Worm (Caenorhabditis elegans) whole organism, L1 larva: ENCODE measurements around the gene Y45G5AM.4.
A peak's percentile ranks its signal among the peaks of the same experiment; 100 is the strongest.

Source experiments
- C04F5.9 ChIP-seq: sonication (generic microtip); optimal IDR thresholded peaks from 2 replicates; lab custom pipeline; 2016; ENCODE audit warnings: missing genetic modification characterization, missing compliant biosample characterization
- alr-1 ChIP-seq: fragments of 200-800 bp; sonication (Bioruptor generic); optimal IDR thresholded peaks from 2 replicates; lab custom pipeline; 2018; ENCODE audit warnings: borderline replicate concordance, mild to moderate bottlenecking, missing genetic modification characterization, missing compliant biosample characterization
- ama-1 ChIP-seq: fragments of 150-350 bp; optimal IDR thresholded peaks from 2 replicates; lab custom pipeline; 2014
- blmp-1 ChIP-seq: fragments of 150-350 bp; optimal IDR thresholded peaks from 2 replicates; lab custom pipeline; 2014; ENCODE audit warnings: missing biosample characterization, missing genetic modification characterization
- ceh-8 ChIP-seq: fragments of 200-800 bp; sonication (Bioruptor generic); optimal IDR thresholded peaks from 2 replicates; lab custom pipeline; 2018; ENCODE audit warnings: mild to moderate bottlenecking, missing genetic modification characterization, moderate library complexity, missing compliant biosample characterization
- ceh-82 ChIP-seq, 3 experiments: fragments of 150-350 bp in 1 of 3; sonication (generic microtip) in 2 of 3; optimal IDR thresholded peaks; 2 replicates each; lab custom pipeline; 2014 to 2017; ENCODE audit warnings: missing biosample characterization in 3 of 3, missing genetic modification characterization in 3 of 3
- ceh-90 ChIP-seq: sonication (generic microtip); optimal IDR thresholded peaks from 2 replicates; lab custom pipeline; 2016; ENCODE audit warnings: missing genetic modification characterization, missing compliant biosample characterization
- efl-1 ChIP-seq, 4 experiments: fragments of 150-350 bp; optimal IDR thresholded peaks in 3 of 4; peaks in 1 of 4; 1 replicate in 1 of 4; 2 replicates in 3 of 4; lab custom pipeline; 2014; ENCODE audit warnings: missing biosample characterization in 2 of 4, missing genetic modification characterization in 2 of 4, missing genetic modification reagents in 2 of 4
- efl-3 ChIP-seq: fragments of 200-800 bp; sonication (Bioruptor generic); optimal IDR thresholded peaks from 2 replicates; lab custom pipeline; 2018; ENCODE audit warnings: mild to moderate bottlenecking, missing genetic modification characterization, missing compliant biosample characterization
- egl-13 ChIP-seq: sonication (generic microtip); optimal IDR thresholded peaks from 2 replicates; lab custom pipeline; 2016; ENCODE audit warnings: missing genotype, missing genetic modification reagents, missing genetic modification characterization, missing compliant biosample characterization
- egl-27 ChIP-seq, 2 experiments: fragments of 150-350 bp in 1 of 2; sonication (generic microtip); optimal IDR thresholded peaks; 3 replicates each; lab custom pipeline; 2017 to 2018; ENCODE audit warnings: missing biosample characterization in 2 of 2, missing genetic modification characterization in 2 of 2, missing genetic modification reagents in 2 of 2
- elt-2 ChIP-seq: sonication (generic microtip); optimal IDR thresholded peaks from 2 replicates; lab custom pipeline; 2016; ENCODE audit warnings: missing genetic modification characterization, mild to moderate bottlenecking, inconsistent platforms, missing compliant biosample characterization, missing genetic modification reagents
- elt-3 ChIP-seq, 6 experiments: fragments of 150-350 bp in 1 of 6; sonication (generic microtip); optimal IDR thresholded peaks; 2 replicates each; lab custom pipeline; 2017 to 2018; ENCODE audit warnings: missing biosample characterization in 6 of 6, missing genetic modification characterization in 6 of 6, inconsistent platforms in 1 of 6
- fkh-4 ChIP-seq: sonication (generic microtip); optimal IDR thresholded peaks from 2 replicates; lab custom pipeline; 2016; ENCODE audit warnings: missing compliant biosample characterization, missing genetic modification characterization, borderline replicate concordance
- grh-1 ChIP-seq: fragments of 200-800 bp; sonication (Bioruptor generic); IDR thresholded peaks from 2 replicates; pipeline ENCODE4 v1.3.6; 2022; ENCODE audit warnings: missing genetic modification reagents, missing genetic modification characterization, missing compliant biosample characterization
- hlh-4 ChIP-seq: sonication (generic microtip); optimal IDR thresholded peaks from 2 replicates; lab custom pipeline; 2016; ENCODE audit warnings: mild to moderate bottlenecking, missing genetic modification characterization, missing compliant biosample characterization
- isw-1 ChIP-seq: fragments of 200-800 bp; sonication (Bioruptor generic); IDR thresholded peaks from 2 replicates; pipeline ENCODE4 v1.3.6; 2022; ENCODE audit warnings: missing genetic modification characterization, missing compliant biosample characterization
- jun-1 ChIP-seq: fragments of 150-350 bp; optimal IDR thresholded peaks from 2 replicates; lab custom pipeline; 2014; ENCODE audit warnings: missing biosample characterization, missing genetic modification reagents, missing genetic modification characterization
- lin-13 ChIP-seq: fragments of 150-350 bp; optimal IDR thresholded peaks from 2 replicates; lab custom pipeline; 2014; ENCODE audit warnings: missing biosample characterization, missing genetic modification reagents, missing genetic modification characterization
- lin-14 ChIP-seq: fragments of 200-800 bp; sonication (Bioruptor generic); optimal IDR thresholded peaks from 2 replicates; lab custom pipeline; 2018; ENCODE audit warnings: mild to moderate bottlenecking, missing genetic modification characterization, moderate library complexity, missing compliant biosample characterization
- lsy-2 ChIP-seq, 2 experiments: fragments of 150-350 bp; optimal IDR thresholded peaks; 2 replicates each; lab custom pipeline; 2014; ENCODE audit warnings: missing biosample characterization in 2 of 2, missing genetic modification characterization in 2 of 2
- mdl-1 ChIP-seq, 2 experiments: fragments of 150-350 bp; optimal IDR thresholded peaks; 2 replicates each; lab custom pipeline; 2014 to 2017; ENCODE audit warnings: missing biosample characterization in 2 of 2, missing genetic modification characterization in 2 of 2, inconsistent platforms in 1 of 2
- mef-2 ChIP-seq: fragments of 150-350 bp; optimal IDR thresholded peaks from 2 replicates; lab custom pipeline; 2014; ENCODE audit warnings: missing biosample characterization, missing genetic modification characterization
- mep-1 ChIP-seq: fragments of 150-350 bp; optimal IDR thresholded peaks from 2 replicates; lab custom pipeline; 2014; ENCODE audit warnings: missing biosample characterization, missing genetic modification characterization
- nhr-11 ChIP-seq: fragments of 150-350 bp; optimal IDR thresholded peaks from 2 replicates; lab custom pipeline; 2014; ENCODE audit warnings: missing biosample characterization, missing genetic modification characterization
- nhr-12 ChIP-seq: sonication (generic microtip); optimal IDR thresholded peaks from 2 replicates; lab custom pipeline; 2017; ENCODE audit warnings: missing biosample characterization, missing genetic modification characterization
- nhr-20 ChIP-seq: sonication (generic microtip); optimal IDR thresholded peaks from 2 replicates; lab custom pipeline; 2016; ENCODE audit warnings: mild to moderate bottlenecking, missing genetic modification characterization, missing compliant biosample characterization
- nhr-237 ChIP-seq: fragments of 150-350 bp; optimal IDR thresholded peaks from 2 replicates; lab custom pipeline; 2014; ENCODE audit warnings: missing biosample characterization, missing genetic modification characterization
- nhr-47 ChIP-seq: sonication (generic microtip); optimal IDR thresholded peaks from 2 replicates; lab custom pipeline; 2016; ENCODE audit warnings: mild to moderate bottlenecking, missing genetic modification characterization, moderate library complexity, missing compliant biosample characterization
- nhr-76 ChIP-seq: sonication (generic microtip); optimal IDR thresholded peaks from 2 replicates; lab custom pipeline; 2017; ENCODE audit warnings: missing biosample characterization, missing genetic modification characterization
- nhr-84 ChIP-seq: sonication (generic microtip); optimal IDR thresholded peaks from 2 replicates; lab custom pipeline; 2017; ENCODE audit warnings: missing biosample characterization, missing genetic modification characterization
- nhr-90 ChIP-seq: sonication (generic microtip); optimal IDR thresholded peaks from 2 replicates; lab custom pipeline; 2016; ENCODE audit warnings: mild to moderate bottlenecking, missing genetic modification characterization, missing compliant biosample characterization; ENCODE audit not compliant: poor library complexity
- pag-3 ChIP-seq: sonication (generic microtip); optimal IDR thresholded peaks from 2 replicates; lab custom pipeline; 2017; ENCODE audit warnings: missing genetic modification characterization, mild to moderate bottlenecking, missing compliant biosample characterization, antibody characterized with exemption, borderline replicate concordance; ENCODE audit not compliant: insufficient read depth
- pqm-1 ChIP-seq: sonication (generic microtip); optimal IDR thresholded peaks from 3 replicates; lab custom pipeline; 2017; ENCODE audit warnings: missing biosample characterization, missing genetic modification characterization
- rnt-1 ChIP-seq: sonication (generic microtip); optimal IDR thresholded peaks from 2 replicates; lab custom pipeline; 2016; ENCODE audit warnings: mild to moderate bottlenecking, missing genetic modification characterization, moderate library complexity, missing compliant biosample characterization
- skn-1 ChIP-seq: fragments of 150-350 bp; optimal IDR thresholded peaks from 2 replicates; lab custom pipeline; 2014; ENCODE audit warnings: missing biosample characterization, missing genetic modification characterization
- snu-23 ChIP-seq: sonication (generic microtip); optimal IDR thresholded peaks from 2 replicates; lab custom pipeline; 2016; ENCODE audit warnings: missing genetic modification characterization, missing compliant biosample characterization
- sptf-1 ChIP-seq: fragments of 150-350 bp; optimal IDR thresholded peaks from 2 replicates; lab custom pipeline; 2014; ENCODE audit warnings: missing biosample characterization, missing genetic modification characterization
- sup-37 ChIP-seq: fragments of 200-800 bp; sonication (Bioruptor generic); optimal IDR thresholded peaks from 2 replicates; lab custom pipeline; 2018; ENCODE audit warnings: mild to moderate bottlenecking, missing genetic modification characterization, missing compliant biosample characterization
- swsn-7 ChIP-seq: sonication (generic microtip); optimal IDR thresholded peaks from 2 replicates; lab custom pipeline; 2016; ENCODE audit warnings: missing genetic modification characterization, missing compliant biosample characterization
- tbx-2 ChIP-seq: sonication (generic microtip); optimal IDR thresholded peaks from 2 replicates; lab custom pipeline; 2016; ENCODE audit warnings: missing genetic modification characterization, missing compliant biosample characterization
- unc-130 ChIP-seq: fragments of 150-350 bp; optimal IDR thresholded peaks from 2 replicates; lab custom pipeline; 2017; ENCODE audit warnings: missing biosample characterization, missing genetic modification characterization, inconsistent platforms
- unc-30 ChIP-seq: sonication (generic microtip); optimal IDR thresholded peaks from 2 replicates; lab custom pipeline; 2017; ENCODE audit warnings: missing biosample characterization, missing genetic modification characterization
- unc-86 ChIP-seq: sonication (generic microtip); optimal IDR thresholded peaks from 2 replicates; lab custom pipeline; 2016; ENCODE audit warnings: missing genetic modification characterization, missing compliant biosample characterization
- xbp-1 ChIP-seq: sonication (generic microtip); optimal IDR thresholded peaks from 2 replicates; lab custom pipeline; 2016; ENCODE audit warnings: missing genetic modification characterization, missing compliant biosample characterization
- zag-1 ChIP-seq: fragments of 150-350 bp; optimal IDR thresholded peaks from 2 replicates; lab custom pipeline; 2014; ENCODE audit warnings: missing biosample characterization, missing genetic modification characterization

Gene Y45G5AM.4

DNA sequence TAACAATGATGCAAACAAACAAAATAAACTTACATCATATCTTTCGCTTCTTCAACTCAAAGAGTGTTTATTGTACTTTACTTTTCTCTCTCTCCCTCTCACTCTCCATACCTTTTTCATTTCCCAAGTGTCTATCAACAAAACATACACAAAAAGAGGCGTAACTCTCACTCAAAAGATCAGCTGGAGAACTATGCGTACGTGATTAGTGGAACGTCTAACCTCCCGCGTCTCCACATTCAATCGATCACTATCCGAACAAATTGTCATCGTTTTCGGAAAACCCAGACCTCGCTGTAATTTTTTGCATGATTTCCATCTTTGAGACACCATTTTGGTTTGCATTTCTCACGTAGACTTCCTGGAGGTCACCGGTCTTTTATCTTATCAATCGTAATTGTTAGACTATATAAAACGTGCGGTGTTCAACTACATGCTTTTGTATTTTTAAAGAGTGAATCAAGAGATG lies 31.5 kb upstream of the Y45G5AM.4 start, which contains the start of gene nhr-57 (continued):
- TF ChIP-seq efl-1 (optimal IDR thresholded peaks at IDR 0.05; lab: Kevin White, UChicago) (peak; percentile 50 to 54), efl-1 (GFP tag; optimal IDR thresholded peaks at IDR 0.05 in 1 of 2; lab: Kevin White, UChicago) (peak in 1 of 2 experiments; percentile 92), ceh-8 (no peak), C04F5.9 (tag; lab: Kevin White, UChicago) (peak; percentile 21), mep-1 (peak; percentile 50), hlh-4 (no peak), nhr-90 (peak; percentile 79), lin-13 (GFP tag; lab: Kevin White, UChicago) (peak; percentile 9), alr-1 (tag; lab: Kevin White, UChicago) (no peak), nhr-237 (tag; lab: Kevin White, UChicago) (peak; percentile 7), nhr-20 (tag; lab: Kevin White, UChicago) (peak; percentile 92)

DNA sequence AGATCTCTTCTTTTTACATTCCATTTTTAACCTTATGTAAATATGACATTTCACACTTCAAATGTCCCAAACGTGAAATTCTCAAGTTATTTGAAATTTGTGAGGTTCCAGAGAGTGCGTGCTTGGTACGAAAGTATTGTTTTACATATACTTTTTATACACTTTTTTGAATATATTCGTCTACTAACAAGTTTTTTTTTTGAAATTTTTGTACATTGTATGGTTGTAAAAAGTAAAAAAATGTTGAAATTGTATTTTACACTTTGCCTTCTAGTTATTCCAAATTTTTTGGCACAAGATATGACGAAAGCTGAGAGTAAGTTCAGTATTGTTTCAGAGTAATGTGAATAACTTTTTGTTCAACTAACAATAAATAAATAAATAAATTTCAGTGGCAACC lies 28.3 kb upstream of the Y45G5AM.4 start, which contains the start of gene lgc-1:
lgc-1 (plus strand) TSS at position 301 of the 400 bp plus-strand sequence.
- no peak for TF ChIP-seq egl-27 (tag; optimal IDR thresholded peaks at IDR 0.05; lab: Kevin White, UChicago)
- no peak for TF ChIP-seq nhr-11 (tag; lab: Kevin White, UChicago)
- TF ChIP-seq pag-3 (tag; lab: Kevin White, UChicago): no peak
- no peak for TF ChIP-seq snu-23 (GFP tag; lab: Kevin White, UChicago)
- TF ChIP-seq fkh-4 (tag; lab: Kevin White, UChicago): no peak
- no peak for TF ChIP-seq pqm-1 (tag; lab: Kevin White, UChicago)

DNA sequence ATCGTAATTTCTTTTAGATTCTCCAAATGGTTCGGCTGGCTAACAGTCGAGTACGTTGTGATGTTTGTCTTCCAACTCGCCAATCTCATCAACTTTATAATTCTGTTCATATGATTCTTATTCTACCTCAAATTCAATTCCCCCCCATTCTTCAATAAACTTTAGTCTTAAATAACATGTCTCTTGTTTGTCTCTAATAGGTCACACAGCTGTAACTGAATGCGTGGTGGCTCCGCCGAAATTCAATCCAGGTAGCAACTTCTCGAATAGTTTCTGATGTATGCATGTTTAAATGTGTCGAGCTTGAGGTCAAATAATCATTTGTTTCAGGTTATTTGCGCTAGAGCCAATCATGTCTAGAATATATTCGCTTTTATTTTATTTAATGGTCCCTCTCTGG lies 24.3 kb upstream of the Y45G5AM.4 start, which contains the start of gene lgc-29:
lgc-29 (plus strand) TSS at position 301 of the 400 bp plus-strand sequence.
- no peak for TF ChIP-seq nhr-237 (tag; lab: Kevin White, UChicago)
- TF ChIP-seq skn-1 (tag; lab: Kevin White, UChicago): no peak
- no peak for TF ChIP-seq unc-30 (tag; lab: Kevin White, UChicago)
- TF ChIP-seq snu-23 (GFP tag; lab: Kevin White, UChicago): no peak
- no peak for TF ChIP-seq nhr-20 (tag; lab: Kevin White, UChicago)
- TF ChIP-seq elt-3 (tag; optimal IDR thresholded peaks at IDR 0.05; lab: Kevin White, UChicago): no peak
- no peak for TF ChIP-seq unc-130 (tag; lab: Kevin White, UChicago)
- no peak for TF ChIP-seq sptf-1 (tag; lab: Kevin White, UChicago)
- no peak for TF ChIP-seq lin-14 (GFP tag; lab: Kevin White, UChicago)
- no peak for TF ChIP-seq lsy-2 (tag; optimal IDR thresholded peaks at IDR 0.05; lab: Kevin White, UChicago)

DNA sequence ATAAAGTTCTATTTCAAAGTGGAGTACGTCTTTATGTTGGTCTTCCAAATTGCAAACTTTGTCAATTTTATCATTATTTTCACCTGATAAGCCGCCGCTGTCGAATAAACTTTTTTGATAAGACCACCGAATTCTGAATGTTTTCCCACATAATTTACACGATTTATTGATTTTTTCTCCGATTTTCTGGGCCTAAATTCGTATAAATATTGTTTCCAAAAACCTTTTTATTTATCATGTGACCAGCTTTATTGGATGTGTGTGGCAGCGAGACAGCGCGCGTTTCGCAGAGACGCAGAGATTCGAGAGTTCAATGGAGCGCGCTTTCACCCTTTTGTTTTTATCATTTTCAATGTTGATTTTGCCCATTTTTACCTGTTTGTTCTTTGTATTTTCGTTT lies 20.0 kb upstream of the Y45G5AM.4 start:
- peak; percentile 69 for TF ChIP-seq elt-2 (tag; lab: Kevin White, UChicago)
- TF ChIP-seq ama-1: no peak
- peak; percentile 70 for TF ChIP-seq blmp-1 (tag; lab: Kevin White, UChicago)
- peak; percentile 83 for TF ChIP-seq isw-1 (GFP tag; lab: Robert Waterston, UW)
- peak; percentile 76 for TF ChIP-seq sup-37 (GFP tag; lab: Kevin White, UChicago)
- peak; percentile 61 for TF ChIP-seq egl-13 (tag; lab: Kevin White, UChicago)
- TF ChIP-seq xbp-1 (tag; lab: Kevin White, UChicago): peak; percentile 89
- TF ChIP-seq ceh-90 (tag; lab: Kevin White, UChicago): no peak
- TF ChIP-seq mef-2: peak; percentile 61
- TF ChIP-seq grh-1 (GFP tag; lab: Robert Waterston, UW): peak; percentile 68
- peak in 1 of 2 experiments; percentile 85 for TF ChIP-seq mdl-1 (tag; optimal IDR thresholded peaks at IDR 0.05; lab: Kevin White, UChicago)
- TF ChIP-seq jun-1 (tag; lab: Kevin White, UChicago): peak; percentile 26
- no peak for TF ChIP-seq nhr-76 (tag; lab: Kevin White, UChicago)
- peak; percentile 86 for TF ChIP-seq unc-86
- TF ChIP-seq zag-1 (tag; lab: Kevin White, UChicago): no peak
- no peak for TF ChIP-seq nhr-12 (tag; lab: Kevin White, UChicago)
- TF ChIP-seq fkh-4 (tag; lab: Kevin White, UChicago): peak; percentile 63
- TF ChIP-seq nhr-20 (tag; lab: Kevin White, UChicago): peak; percentile 96
- peak; percentile 26 to 86 (median 73) for TF ChIP-seq ceh-82 (tag; optimal IDR thresholded peaks at IDR 0.05; lab: Kevin White, UChicago)
- TF ChIP-seq nhr-237 (tag; lab: Kevin White, UChicago): peak; percentile 28
- TF ChIP-seq nhr-47 (tag; lab: Kevin White, UChicago): peak; percentile 92
- peak; percentile 80 for TF ChIP-seq lin-13 (GFP tag; lab: Kevin White, UChicago)
- peak; percentile 92 for TF ChIP-seq swsn-7
- peak; percentile 89 for TF ChIP-seq rnt-1
- TF ChIP-seq efl-3 (GFP tag; lab: Kevin White, UChicago): no peak
- no peak for TF ChIP-seq nhr-84 (tag; lab: Kevin White, UChicago)
- TF ChIP-seq tbx-2 (tag; lab: Kevin White, UChicago): peak; percentile 92
